Worm (Caenorhabditis elegans): ENCODE measurements around the gene tac-1.

The tac-1 gene

ce11 chrII:14798047-14798522 lies 44.4 kb upstream of the tac-1 start, which contains the start of gene tbc-20 (continued):
- peak; percentile 40 for TF ChIP-seq efl-1 (GFP tag; optimal IDR thresholded peaks at IDR 0.05)
- TF ChIP-seq B0336.3 (GFP tag; IDR thresholded peaks at IDR 0.05): 0 out of 2 replicates have a peak, but pooled peaks have one; percentile 18
- peak; percentile 48 for TF ChIP-seq lsl-1 (GFP tag; optimal IDR thresholded peaks at IDR 0.05)
- TF ChIP-seq xnd-1 (tag; optimal IDR thresholded peaks at IDR 0.05): peak; percentile 56
- peak; percentile 31; the same call in 1 of the 2 replicates for TF ChIP-seq mcd-1 (GFP tag; IDR thresholded peaks at IDR 0.05)
- peak; percentile 26 for TF ChIP-seq tbp1 (GFP tag; optimal IDR thresholded peaks at IDR 0.05)
- TF ChIP-seq D2030.7 (GFP tag; IDR thresholded peaks at IDR 0.05): peak; percentile 62
- TF ChIP-seq C06A6.2 (GFP tag; conservative IDR thresholded peaks at IDR 0.05): no peak
- TF ChIP-seq dox-1 (GFP tag; IDR thresholded peaks at IDR 0.05): no peak
- TF ChIP-seq F33H1.4 (GFP tag; IDR thresholded peaks at IDR 0.05): peak; percentile 56
- peak; percentile 49 for TF ChIP-seq snpc-4 (GFP tag; optimal IDR thresholded peaks at IDR 0.05)
- TF ChIP-seq snpc-4 (tag; optimal IDR thresholded peaks at IDR 0.05): peak in 3 of 4 experiments; percentile 46 to 73 (median 68)
- peak; percentile 57; the same call in 1 of the 2 replicates for TF ChIP-seq ekl-4 (GFP tag; IDR thresholded peaks at IDR 0.05)
- no peak for TF ChIP-seq B0035.1 (tag; optimal IDR thresholded peaks at IDR 0.05)
- peak; percentile 59 for TF ChIP-seq snpc-1.3 (tag; optimal IDR thresholded peaks at IDR 0.05; ENCODE audit: insufficient read depth)
- TF ChIP-seq hmg-1.2 (GFP tag; IDR thresholded peaks at IDR 0.05): peak; percentile 38

ce11 chrII:14794935-14795454 lies 41.3 kb upstream of the tac-1 start, which contains the start of gene eif-3.B:
eif-3.B (plus strand) TSS chrII:14795404.
- TF ChIP-seq T07F8.4 (tag; optimal IDR thresholded peaks at IDR 0.05): no peak
- 0 out of 2 replicates have a peak, but pooled peaks have one; percentile 52 for TF ChIP-seq hsf-1 (GFP tag; IDR thresholded peaks at IDR 0.05)
- TF ChIP-seq ztf-28 (GFP tag; IDR thresholded peaks at IDR 0.05): 0 out of 2 replicates have a peak, but pooled peaks have one; percentile 40
- 0 out of 2 replicates have a peak, but pooled peaks have one; percentile 14 for TF ChIP-seq ztf-6 (GFP tag; IDR thresholded peaks at IDR 0.05)
- TF ChIP-seq nhr-80 (tag; optimal IDR thresholded peaks at IDR 0.05): peak; percentile 40
- TF ChIP-seq nhr-179 (tag; optimal IDR thresholded peaks at IDR 0.05): no peak
- no peak; the same call in 1 of the 2 replicates for TF ChIP-seq Y79H2A.3 (GFP tag; conservative IDR thresholded peaks at IDR 0.05)
- TF ChIP-seq F22D6.2 (tag; optimal IDR thresholded peaks at IDR 0.05): peak; percentile 15
- 0 out of 2 replicates have a peak, but pooled peaks have one; percentile 30 for TF ChIP-seq Y67H2A.10 (GFP tag; conservative IDR thresholded peaks at IDR 0.05)
- TF ChIP-seq B0019.2 (GFP tag; conservative IDR thresholded peaks at IDR 0.05): no peak
- TF ChIP-seq ztf-18 (tag; optimal IDR thresholded peaks at IDR 0.05): peak; percentile 44
- TF ChIP-seq repo-1 (tag; optimal IDR thresholded peaks at IDR 0.05): peak; percentile 33
- peak; percentile 80 for TF ChIP-seq D2030.7 (GFP tag; IDR thresholded peaks at IDR 0.05)
- no peak for TF ChIP-seq rpc-1 (optimal IDR thresholded peaks at IDR 0.05)
- TF ChIP-seq rpc-1 (tag; optimal IDR thresholded peaks at IDR 0.05): no peak
- no peak for TF ChIP-seq akir-1 (GFP tag; optimal IDR thresholded peaks at IDR 0.05)
- no peak for TF ChIP-seq ztf-22 (GFP tag; optimal IDR thresholded peaks at IDR 0.05)
- peak; percentile 64; the same call in 1 of the 2 replicates for TF ChIP-seq madf-3 (GFP tag; IDR thresholded peaks at IDR 0.05)
- TF ChIP-seq mcd-1 (GFP tag; IDR thresholded peaks at IDR 0.05): peak; percentile 86
- no peak for TF ChIP-seq Y56A3A.18 (GFP tag; IDR thresholded peaks at IDR 0.05)
- peak; percentile 46; the same call in 1 of the 2 replicates for TF ChIP-seq B0336.3 (GFP tag; IDR thresholded peaks at IDR 0.05)
- TF ChIP-seq rec-8 (tag; optimal IDR thresholded peaks at IDR 0.05): no peak
- TF ChIP-seq F39B2.1 (GFP tag; IDR thresholded peaks at IDR 0.05): no peak
- peak; percentile 80 for TF ChIP-seq pbrm-1 (GFP tag; IDR thresholded peaks at IDR 0.05)
- peak; percentile 83 for TF ChIP-seq ekl-4 (GFP tag; IDR thresholded peaks at IDR 0.05)
- no peak for TF ChIP-seq mel-28 (tag; optimal IDR thresholded peaks at IDR 0.05; ENCODE audit: borderline replicate concordance)
- TF ChIP-seq attf-3 (GFP tag; conservative IDR thresholded peaks at IDR 0.05): peak; percentile 95
- peak; percentile 81 for TF ChIP-seq efl-1 (GFP tag; optimal IDR thresholded peaks at IDR 0.05)
- peak; percentile 51 for TF ChIP-seq snpc-1.3 (tag; optimal IDR thresholded peaks at IDR 0.05; ENCODE audit: insufficient read depth)
- peak; percentile 86 for TF ChIP-seq rcor-1 (GFP tag; IDR thresholded peaks at IDR 0.05)
- peak; percentile 83 for TF ChIP-seq snpc-3.4 (tag; optimal IDR thresholded peaks at IDR 0.05)
- TF ChIP-seq let-607 (tag; optimal IDR thresholded peaks at IDR 0.05): peak in 1 of 2 experiments; percentile 86
- peak; percentile 75 for TF ChIP-seq pha-4 (tag; optimal IDR thresholded peaks at IDR 0.05)
- peak; percentile 79 for TF ChIP-seq madf-6 (GFP tag; IDR thresholded peaks at IDR 0.05)
- TF ChIP-seq F52B5.7 (tag; optimal IDR thresholded peaks at IDR 0.05): no peak
